Fruit fly (Drosophila melanogaster) whole organism, embryonic: Measurements from ENCODE around the gene SdicC.

Source experiments
- CG10147 ChIP-seq: fragments of 200-800 bp; sonication (Bioruptor generic); optimal IDR thresholded peaks from 2 replicates; lab custom pipeline; 2019; ENCODE audit warnings: missing biosample characterization, mild to moderate bottlenecking, missing genetic modification characterization, moderate library complexity
- CG10462 ChIP-seq: fragments of 200-800 bp; sonication (Bioruptor generic); optimal IDR thresholded peaks from 2 replicates; lab custom pipeline; 2016; ENCODE audit warnings: missing biosample characterization, missing genetic modification characterization
- CG11560 ChIP-seq: fragments of 200-800 bp; sonication (Bioruptor generic); IDR thresholded peaks from 3 replicates; pipeline ENCODE4 v1.3.6; 2022; ENCODE audit warnings: missing biosample characterization, missing genetic modification characterization
- CG12104 ChIP-seq: fragments of 200-800 bp; sonication (Bioruptor generic); optimal IDR thresholded peaks from 3 replicates; lab custom pipeline; 2016; ENCODE audit warnings: missing biosample characterization, missing genetic modification characterization
- CG14014 ChIP-seq: fragments of 200-800 bp; sonication (Bioruptor generic); IDR thresholded peaks from 2 replicates; pipeline ENCODE4 v1.3.6; 2022; ENCODE audit warnings: missing biosample characterization, missing genetic modification characterization
- CG14710 ChIP-seq: fragments of 200-800 bp; sonication (Bioruptor generic); optimal IDR thresholded peaks from 3 replicates; lab custom pipeline; 2019; ENCODE audit warnings: missing biosample characterization, mild to moderate bottlenecking, missing genetic modification characterization, moderate library complexity
- CG15696 ChIP-seq: fragments of 200-800 bp; sonication (Bioruptor generic); optimal IDR thresholded peaks from 2 replicates; lab custom pipeline; 2019; ENCODE audit warnings: missing biosample characterization, mild to moderate bottlenecking, missing genetic modification characterization, moderate library complexity
- CG17612 ChIP-seq: fragments of 200-800 bp; sonication (Bioruptor generic); IDR thresholded peaks from 2 replicates; pipeline ENCODE4 v1.3.6; 2022; ENCODE audit warnings: missing biosample characterization, missing genetic modification characterization
- CG17802 ChIP-seq: fragments of 200-800 bp; sonication (Bioruptor generic); optimal IDR thresholded peaks from 2 replicates; lab custom pipeline; 2018; ENCODE audit warnings: missing biosample characterization, mild to moderate bottlenecking, missing genetic modification characterization, moderate library complexity
- CG17829 ChIP-seq: fragments of 200-800 bp; optimal IDR thresholded peaks from 2 replicates; lab custom pipeline; 2019; ENCODE audit warnings: missing biosample characterization, mild to moderate bottlenecking, missing genetic modification characterization, moderate library complexity
- CG34422 ChIP-seq: fragments of 200-800 bp; sonication (Bioruptor generic); IDR thresholded peaks from 3 replicates; pipeline ENCODE4 v1.3.6; 2022; ENCODE audit warnings: missing biosample characterization, missing genetic modification characterization
- CG5180 ChIP-seq: fragments of 200-800 bp; sonication (Bioruptor generic); optimal IDR thresholded peaks from 3 replicates; lab custom pipeline; 2017; ENCODE audit warnings: missing biosample characterization, missing genetic modification characterization, mild to moderate bottlenecking, moderate library complexity, missing genetic modification reagents
- CG6791 ChIP-seq: fragments of 200-800 bp; sonication (Bioruptor generic); IDR thresholded peaks from 3 replicates; pipeline ENCODE4 v1.3.6; 2022; ENCODE audit warnings: missing biosample characterization, missing genetic modification characterization; ENCODE audit not compliant: partially characterized antibody
- CG7357 ChIP-seq: fragments of 200-800 bp; sonication (Bioruptor generic); IDR thresholded peaks from 3 replicates; pipeline ENCODE4 v1.3.6; 2022; ENCODE audit warnings: missing biosample characterization, missing genetic modification characterization
- CG7372 ChIP-seq: fragments of 200-800 bp; sonication (Bioruptor generic); IDR thresholded peaks from 2 replicates; pipeline ENCODE4 v1.3.6; 2022; ENCODE audit warnings: missing biosample characterization, missing genetic modification characterization
- CG9727 ChIP-seq: fragments of 200-800 bp; sonication (Bioruptor generic); optimal IDR thresholded peaks from 3 replicates; lab custom pipeline; 2017; ENCODE audit warnings: missing biosample characterization, mild to moderate bottlenecking, missing genetic modification characterization
- CkIIα-i1 ChIP-seq: fragments of 200-800 bp; sonication (Bioruptor generic); IDR thresholded peaks from 2 replicates; pipeline ENCODE4 v1.3.6; 2022; ENCODE audit warnings: missing biosample characterization, missing genetic modification characterization
- GATAe ChIP-seq: fragments of 200-800 bp; sonication (Bioruptor generic); conservative IDR thresholded peaks from 2 replicates; pipeline ENCODE4 v1.3.6; 2022; ENCODE audit warnings: missing biosample characterization, missing genetic modification characterization
- HLH3B ChIP-seq: fragments of 200-800 bp; sonication (Bioruptor generic); IDR thresholded peaks from 2 replicates; pipeline ENCODE4 v1.3.6; 2022; ENCODE audit warnings: missing biosample characterization, missing genetic modification characterization
- Lhr ChIP-seq: fragments of 200-800 bp; sonication (Bioruptor generic); optimal IDR thresholded peaks from 3 replicates; lab custom pipeline; 2017; ENCODE audit warnings: mild to moderate bottlenecking, missing biosample characterization, missing genetic modification reagents, missing genetic modification characterization
- Lim3 ChIP-seq: fragments of 200-800 bp; sonication (Bioruptor generic); IDR thresholded peaks from 2 replicates; pipeline ENCODE4 v1.3.6; 2022; ENCODE audit warnings: missing biosample characterization, missing genetic modification characterization
- Lpt ChIP-seq: fragments of >200 bp; optimal IDR thresholded peaks from 2 replicates; lab custom pipeline; 2018; ENCODE audit warnings: missing biosample characterization, missing genetic modification characterization
- Mad ChIP-seq: fragments of 200-800 bp; sonication (Bioruptor generic); optimal IDR thresholded peaks from 2 replicates; lab custom pipeline; 2016; ENCODE audit warnings: missing biosample characterization, missing genetic modification characterization
- Oaz ChIP-seq: fragments of 200-800 bp; sonication (Bioruptor generic); IDR thresholded peaks from 2 replicates; pipeline ENCODE4 v1.3.6; 2022; ENCODE audit warnings: missing biosample characterization, missing genetic modification characterization
- Sox102F ChIP-seq: fragments of 200-800 bp; sonication (Bioruptor generic); optimal IDR thresholded peaks from 2 replicates; lab custom pipeline; 2018; ENCODE audit warnings: missing biosample characterization, mild to moderate bottlenecking, missing genetic modification characterization, moderate library complexity
- Ssrp ChIP-seq: fragments of 200-800 bp; sonication (Bioruptor generic); optimal IDR thresholded peaks from 2 replicates; lab custom pipeline; 2018; ENCODE audit warnings: missing biosample characterization, mild to moderate bottlenecking, missing genetic modification characterization, moderate library complexity
- Stat92E ChIP-seq, 3 experiments: fragments of >200 bp in 2 of 3; fragments of 200-800 bp in 1 of 3; sonication (Bioruptor generic) in 1 of 3; optimal IDR thresholded peaks; 2 replicates each; lab custom pipeline; 2017 to 2019; ENCODE audit warnings: missing biosample characterization in 3 of 3, missing genetic modification characterization in 3 of 3, mild to moderate bottlenecking in 1 of 3, moderate library complexity in 1 of 3
- Taf1 ChIP-seq: fragments of 200-800 bp; sonication (Bioruptor generic); IDR thresholded peaks from 2 replicates; pipeline ENCODE4 v1.3.6; 2022; ENCODE audit warnings: missing biosample characterization, missing genetic modification characterization
- Tbp ChIP-seq: fragments of >200 bp; optimal IDR thresholded peaks from 2 replicates; lab custom pipeline; 2018; ENCODE audit warnings: missing biosample characterization, missing genetic modification characterization
- abd-A ChIP-seq: fragments of 200-800 bp; sonication (Bioruptor generic); optimal IDR thresholded peaks from 3 replicates; lab custom pipeline; 2019; ENCODE audit warnings: missing biosample characterization, mild to moderate bottlenecking, missing genetic modification characterization, moderate library complexity
- al ChIP-seq: fragments of 200-800 bp; sonication (Bioruptor generic); IDR thresholded peaks from 2 replicates; pipeline ENCODE4 v1.3.6; 2022; ENCODE audit warnings: missing biosample characterization, missing genetic modification characterization
- bcd ChIP-seq: fragments of 200-800 bp; sonication (Bioruptor generic); optimal IDR thresholded peaks from 2 replicates; lab custom pipeline; 2017; ENCODE audit warnings: missing biosample characterization, mild to moderate bottlenecking, missing genetic modification characterization
- cad ChIP-seq: fragments of >200 bp; optimal IDR thresholded peaks from 2 replicates; lab custom pipeline; 2017; ENCODE audit warnings: missing biosample characterization, missing genetic modification characterization
- corto ChIP-seq: fragments of 200-800 bp; sonication (Bioruptor generic); optimal IDR thresholded peaks from 2 replicates; lab custom pipeline; 2016; ENCODE audit warnings: missing biosample characterization, mild to moderate bottlenecking, missing genetic modification characterization, moderate library complexity
- en ChIP-seq: fragments of 200-800 bp; sonication (Bioruptor generic); optimal IDR thresholded peaks from 2 replicates; lab custom pipeline; 2016; ENCODE audit warnings: missing biosample characterization, missing genetic modification characterization
- fru ChIP-seq: fragments of >200 bp; optimal IDR thresholded peaks from 2 replicates; lab custom pipeline; 2017
- gt ChIP-seq: fragments of 200-800 bp; sonication (Bioruptor generic); IDR thresholded peaks from 2 replicates; pipeline ENCODE4 v1.3.6; 2022; ENCODE audit warnings: missing biosample characterization, missing genetic modification characterization
- hkb ChIP-seq, 2 experiments: fragments of 200-800 bp in 1 of 2; fragments of >200 bp in 1 of 2; sonication (Bioruptor generic) in 1 of 2; IDR thresholded peaks in 1 of 2; optimal IDR thresholded peaks in 1 of 2; 2 replicates each; pipeline versions ENCODE4 v1.3.6 to Lab custom; 2017 to 2022; ENCODE audit warnings: missing biosample characterization in 1 of 2, missing genetic modification characterization in 1 of 2
- lola ChIP-seq, 3 experiments: fragments of >200 bp in 2 of 3; fragments of 200-800 bp in 1 of 3; sonication (Bioruptor generic) in 1 of 3; optimal IDR thresholded peaks; 2 replicates each; lab custom pipeline; 2017 to 2019; ENCODE audit warnings: missing biosample characterization in 3 of 3, missing genetic modification characterization in 3 of 3, mild to moderate bottlenecking in 1 of 3, moderate library complexity in 1 of 3
- maf-S ChIP-seq: fragments of 200-800 bp; sonication (Bioruptor generic); optimal IDR thresholded peaks from 2 replicates; lab custom pipeline; 2016; ENCODE audit warnings: missing biosample characterization, missing genetic modification characterization
- odd ChIP-seq: fragments of 200-800 bp; sonication (Bioruptor generic); optimal IDR thresholded peaks from 2 replicates; lab custom pipeline; 2017; ENCODE audit warnings: missing biosample characterization, mild to moderate bottlenecking, missing genetic modification characterization
- onecut ChIP-seq: fragments of 200-800 bp; sonication (Bioruptor generic); IDR thresholded peaks from 2 replicates; pipeline ENCODE4 v1.3.6; 2022; ENCODE audit warnings: missing biosample characterization, missing genetic modification characterization
- pan ChIP-seq, 4 experiments: fragments of >200 bp in 3 of 4; fragments of 200-800 bp in 1 of 4; sonication (Bioruptor generic) in 1 of 4; optimal IDR thresholded peaks in 3 of 4; IDR thresholded peaks in 1 of 4; 2 replicates each; pipeline versions ENCODE4 v1.3.6 to Lab custom; 2017 to 2022; ENCODE audit warnings: missing biosample characterization in 2 of 4, missing genetic modification characterization in 2 of 4, mixed read lengths in 1 of 4
- sens-2 ChIP-seq: fragments of 200-800 bp; sonication (Bioruptor generic); IDR thresholded peaks from 2 replicates; pipeline ENCODE4 v1.3.6; 2022; ENCODE audit warnings: missing biosample characterization, missing genetic modification characterization
- slp2 ChIP-seq: fragments of 200-800 bp; sonication (Bioruptor generic); optimal IDR thresholded peaks from 2 replicates; lab custom pipeline; 2016; ENCODE audit warnings: missing biosample characterization, missing genetic modification characterization
- ttk ChIP-seq: fragments of 200-800 bp; sonication (Bioruptor generic); IDR thresholded peaks from 2 replicates; pipeline ENCODE4 v2.1.2; 2022; ENCODE audit warnings: missing biosample characterization, missing genetic modification characterization
- tx ChIP-seq: fragments of 200-800 bp; sonication (Bioruptor generic); optimal IDR thresholded peaks from 2 replicates; lab custom pipeline; 2016; ENCODE audit warnings: missing biosample characterization, missing genetic modification characterization
- unpg ChIP-seq: fragments of 200-800 bp; sonication (Bioruptor generic); optimal IDR thresholded peaks from 3 replicates; lab custom pipeline; 2018; ENCODE audit warnings: missing biosample characterization, mild to moderate bottlenecking, missing genetic modification characterization, moderate library complexity

The SdicC gene

dm6 chrX:20235794-20236513 is 18.9 kb upstream of the SdicC start, which contains the start of gene sw (continued):
- TF ChIP-seq fru (lab: Kevin White, UChicago) (no peak), CG34422 (GFP tag; lab: Robert Waterston, UW) (peak; percentile 78; the same call in 1 of the 3 replicates), CG17829 (peak; percentile 62), Lpt (GFP tag; lab: Kevin White, UChicago) (no peak), en (GFP tag; lab: Kevin White, UChicago) (no peak), tx (GFP tag; lab: Kevin White, UChicago) (peak; percentile 67), unpg (GFP tag; lab: Kevin White, UChicago) (peak; percentile 49), pan (optimal IDR thresholded peaks at IDR 0.05; lab: Kevin White, UChicago) (no peak), pan (GFP tag; optimal IDR thresholded peaks at IDR 0.05 in 1 of 2, IDR thresholded peaks at IDR 0.05 in 1 of 2) (peak in 1 of 2 experiments; percentile 31), CkIIα-i1 (GFP tag; lab: Robert Waterston, UW) (no peak), CG10462 (GFP tag; lab: Kevin White, UChicago) (no peak), CG6791 (GFP tag; lab: Robert Waterston, UW) (peak; percentile 87), odd (peak; percentile 6), Lhr (peak; percentile 26), Stat92E (GFP tag; optimal IDR thresholded peaks at IDR 0.05; lab: Kevin White, UChicago) (peak in 1 of 3 experiments; percentile 31), CG17802 (tag; lab: Kevin White, UChicago) (peak; percentile 8), CG12104 (no peak), onecut (peak; percentile 92), al (GFP tag; lab: Robert Waterston, UW) (peak; percentile 74), CG5180 (GFP tag; lab: Kevin White, UChicago) (no peak), Oaz (GFP tag; lab: Robert Waterston, UW) (peak; percentile 35; the same call in 1 of the 2 replicates), lola (GFP tag; optimal IDR thresholded peaks at IDR 0.05; lab: Kevin White, UChicago) (peak in 1 of 3 experiments; percentile 69), Tbp (GFP tag; lab: Kevin White, UChicago) (no peak), maf-S (no peak), hkb (optimal IDR thresholded peaks at IDR 0.05; lab: Kevin White, UChicago) (no peak), hkb (GFP tag; IDR thresholded peaks at IDR 0.05; lab: Robert Waterston, UW) (0 out of 2 replicates have a peak, but pooled peaks have one; percentile 22), CG14014 (peak; percentile 73), Ssrp (tag; lab: Kevin White, UChicago) (peak; percentile 52), gt (GFP tag; lab: Robert Waterston, UW) (no peak), ttk (GFP tag; lab: Robert Waterston, UW) (peak; percentile 57), CG11560 (tag; lab: Robert Waterston, UW) (peak; percentile 54; the same call in 2 of the 3 replicates), sens-2 (GFP tag; lab: Robert Waterston, UW) (0 out of 2 replicates have a peak, but pooled peaks have one; percentile 36), CG7372 (GFP tag; lab: Robert Waterston, UW) (peak; percentile 75), Lim3 (GFP tag; lab: Robert Waterston, UW) (no peak), cad (no peak), Sox102F (peak; percentile 41), CG10147 (GFP tag; lab: Kevin White, UChicago) (peak; percentile 46), HLH3B (GFP tag; lab: Robert Waterston, UW) (peak; percentile 22; the same call in 1 of the 2 replicates), slp2 (GFP tag; lab: Kevin White, UChicago) (peak; percentile 36), CG7357 (GFP tag; lab: Robert Waterston, UW) (no peak), bcd (peak; percentile 46), GATAe (0 out of 2 replicates have a peak, but pooled peaks have one; percentile 29), corto (GFP tag; lab: Kevin White, UChicago) (no peak), Mad (GFP tag; lab: Kevin White, UChicago) (peak; percentile 45), abd-A (no peak), Taf1 (GFP tag; lab: Robert Waterston, UW) (peak; percentile 42; the same call in 1 of the 2 replicates), CG9727 (peak; percentile 48), CG14710 (tag; lab: Kevin White, UChicago) (peak; percentile 69), CG15696 (tag; lab: Kevin White, UChicago) (peak; percentile 80), CG17612 (GFP tag; lab: Robert Waterston, UW) (no peak)
